Fruit fly (Drosophila melanogaster): ENCODE results near the gene CG13445.

CG13445 gene

dm6 chr3L:15847655-15848054 lies 38.4 kb downstream of the CG13445 start (continued):
- TF ChIP-seq Sox15 (GFP tag; optimal IDR thresholded peaks at IDR 0.05) = peak; percentile 33
- TF ChIP-seq acj6 (GFP tag; optimal IDR thresholded peaks at IDR 0.05) = peak; percentile 40
- peak; percentile 55 for TF ChIP-seq spab (GFP tag; optimal IDR thresholded peaks at IDR 0.05)
- no peak for TF ChIP-seq CG6163 (GFP tag; IDR thresholded peaks at IDR 0.05)
- TF ChIP-seq Blimp-1 (GFP tag; optimal IDR thresholded peaks at IDR 0.05) = peak; percentile 15
- TF ChIP-seq CG34406 (GFP tag; optimal IDR thresholded peaks at IDR 0.05) = peak; percentile 9
- TF ChIP-seq Sox102F (GFP tag; optimal IDR thresholded peaks at IDR 0.05) = peak; percentile 29
- TF ChIP-seq Met (GFP tag; optimal IDR thresholded peaks at IDR 0.05) = peak; percentile 39
- no peak for TF ChIP-seq fd85E (GFP tag; optimal IDR thresholded peaks at IDR 0.05)
- TF ChIP-seq CG6808 (GFP tag; optimal IDR thresholded peaks at IDR 0.05) = peak; percentile 51
- TF ChIP-seq achi (GFP tag; optimal IDR thresholded peaks at IDR 0.05) = peak; percentile 9
- TF ChIP-seq Smox (GFP tag; optimal IDR thresholded peaks at IDR 0.05) = peak; percentile 37
- TF ChIP-seq Ets96B (tag; optimal IDR thresholded peaks at IDR 0.05) = no peak
- peak; percentile 34 for TF ChIP-seq CG3919 (GFP tag; optimal IDR thresholded peaks at IDR 0.05)
- TF ChIP-seq net (GFP tag; optimal IDR thresholded peaks at IDR 0.05) = no peak
- peak; percentile 19 for TF ChIP-seq CG6792 (GFP tag; optimal IDR thresholded peaks at IDR 0.05)
- no peak for TF ChIP-seq vri (GFP tag; optimal IDR thresholded peaks at IDR 0.05)
- peak; percentile 59 for TF ChIP-seq esn (GFP tag; optimal IDR thresholded peaks at IDR 0.05)
- no peak for TF ChIP-seq CG8319 (GFP tag; optimal IDR thresholded peaks at IDR 0.05)
- TF ChIP-seq svp (GFP tag) = peak; percentile 62
- TF ChIP-seq pdm3 (GFP tag; optimal IDR thresholded peaks at IDR 0.05) = peak; percentile 4
- TF ChIP-seq ss (GFP tag; optimal IDR thresholded peaks at IDR 0.05) = peak in 1 of 2 experiments; percentile 10
- TF ChIP-seq CG32006 (GFP tag; optimal IDR thresholded peaks at IDR 0.05) = no peak
- peak; percentile 27 for TF ChIP-seq lz (GFP tag; optimal IDR thresholded peaks at IDR 0.05)
- peak; percentile 80 for TF ChIP-seq Eip78C (GFP tag)
- TF ChIP-seq CG11762 (GFP tag; optimal IDR thresholded peaks at IDR 0.05; ENCODE audit: insufficient read depth) = no peak
- no peak for TF ChIP-seq CG3032 (tag; optimal IDR thresholded peaks at IDR 0.05)
- peak; percentile 17 for TF ChIP-seq OdsH (GFP tag; optimal IDR thresholded peaks at IDR 0.05)
- no peak for TF ChIP-seq CG9139 (GFP tag; optimal IDR thresholded peaks at IDR 0.05)
- TF ChIP-seq Gug (GFP tag; IDR thresholded peaks at IDR 0.05) = no peak

- TF ChIP-seq eg (GFP tag; IDR thresholded peaks at IDR 0.05) (no peak), CG10631 (GFP tag; optimal IDR thresholded peaks at IDR 0.05) (no peak), Gug (GFP tag; IDR thresholded peaks at IDR 0.05) (no peak), CG6276 (GFP tag; optimal IDR thresholded peaks at IDR 0.05) (no peak), CG32006 (GFP tag; optimal IDR thresholded peaks at IDR 0.05) (no peak), lz (GFP tag; optimal IDR thresholded peaks at IDR 0.05) (no peak), svp (GFP tag) (no peak), Lpt (GFP tag; optimal IDR thresholded peaks at IDR 0.05) (no peak), esn (GFP tag; optimal IDR thresholded peaks at IDR 0.05) (no peak)
Observed at dm6 chr3L:15856035-15856434, 46.8 kb downstream of the CG13445 start.

All from whole organism, prepupa.